Fruit fly (Drosophila melanogaster) whole organism, pupa: Measurements from ENCODE around the gene Sb.
A peak's percentile ranks its signal among the peaks of the same experiment; 100 is the strongest.

Experiments
- CG13204 ChIP-seq: fragments of 200-800 bp; sonication (Bioruptor generic); optimal IDR thresholded peaks from 2 replicates; lab custom pipeline; 2018; ENCODE audit warnings: missing biosample characterization, mild to moderate bottlenecking, missing genetic modification characterization, moderate library complexity
- CG15710 ChIP-seq: fragments of 200-800 bp; sonication (Bioruptor generic); optimal IDR thresholded peaks from 2 replicates; lab custom pipeline; 2018; ENCODE audit warnings: missing biosample characterization, mild to moderate bottlenecking, missing genetic modification characterization, moderate library complexity
- CG32121 ChIP-seq: fragments of 200-800 bp; sonication (Bioruptor generic); IDR thresholded peaks from 2 replicates; pipeline ENCODE4 v1.3.6; 2022; ENCODE audit warnings: missing biosample characterization, missing genetic modification characterization
- EcR ChIP-seq: fragments of 200-800 bp; sonication (Bioruptor generic); optimal IDR thresholded peaks from 3 replicates; lab custom pipeline; 2019; ENCODE audit warnings: missing biosample characterization, missing genetic modification characterization, mild to moderate bottlenecking, moderate library complexity, missing genetic modification reagents
- Pif1A ChIP-seq: fragments of 200-800 bp; sonication (Bioruptor generic); optimal IDR thresholded peaks from 3 replicates; lab custom pipeline; 2016; ENCODE audit warnings: missing biosample characterization, missing genetic modification characterization
- Pif1B ChIP-seq: fragments of 200-800 bp; sonication (Bioruptor generic); optimal IDR thresholded peaks from 3 replicates; lab custom pipeline; 2016; ENCODE audit warnings: missing biosample characterization, missing genetic modification characterization
- Snoo ChIP-seq: fragments of 200-800 bp; sonication (Bioruptor generic); optimal IDR thresholded peaks from 3 replicates; lab custom pipeline; 2017; ENCODE audit warnings: missing biosample characterization, mild to moderate bottlenecking, missing genetic modification characterization, inconsistent platforms

DNA sequence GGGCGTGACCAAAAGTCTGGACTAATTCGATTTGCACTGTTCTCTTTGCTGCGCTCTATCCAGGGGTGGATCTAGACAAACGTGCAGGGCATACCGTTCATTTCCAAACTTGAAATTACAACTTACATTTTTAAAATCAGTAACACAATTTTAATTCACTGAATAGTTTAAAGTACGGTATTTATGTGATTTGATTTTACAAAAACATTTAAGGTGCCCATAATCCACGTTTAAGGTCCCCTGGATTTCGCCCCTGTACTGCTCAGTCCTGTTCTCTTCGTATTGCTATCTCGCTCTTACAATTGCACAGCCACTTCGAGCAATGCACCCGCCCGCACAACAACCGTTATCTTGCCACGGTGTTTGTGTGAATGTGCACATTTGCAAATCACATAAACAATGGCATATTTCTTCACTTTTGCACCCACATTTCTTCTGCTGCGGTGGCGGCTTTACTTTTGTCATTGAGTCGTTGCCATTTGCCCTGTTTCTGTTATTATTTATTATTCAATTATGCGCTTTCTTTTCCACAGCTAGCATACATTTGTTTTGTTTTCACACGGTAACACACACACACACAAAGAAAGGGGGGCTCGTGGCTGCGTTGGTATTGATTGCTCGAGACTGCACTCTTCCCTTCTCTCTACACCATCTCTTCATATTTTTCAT, 18.2 kb upstream of the Sb start:
- TF ChIP-seq Snoo (tag; lab: Kevin White, UChicago), result peak; percentile 99
- TF ChIP-seq CG15710, result peak; percentile 99
- peak; percentile 99 for TF ChIP-seq Pif1A (GFP tag; lab: Kevin White, UChicago)
- TF ChIP-seq CG32121 (GFP tag; lab: Robert Waterston, UW), result peak; percentile 99
- TF ChIP-seq CG13204 (GFP tag; lab: Kevin White, UChicago), result peak; percentile 94
- TF ChIP-seq Pif1B, result peak; percentile 98
- peak; percentile 96 for TF ChIP-seq EcR (GFP tag; lab: Kevin White, UChicago)
